Worm (Caenorhabditis elegans) whole organism, L4 larva: ENCODE results near the gene C52E2.4.

Experiments
- T20F7.1 ChIP-seq: fragments of 200-800 bp; sonication (Bioruptor generic); optimal IDR thresholded peaks from 2 replicates; lab custom pipeline; 2018; ENCODE audit warnings: mild to moderate bottlenecking, missing genetic modification characterization, missing compliant biosample characterization
- ZK546.5 ChIP-seq, 2 experiments: sonication (generic microtip); optimal IDR thresholded peaks; 2 replicates each; lab custom pipeline; 2017; ENCODE audit warnings: missing biosample characterization in 2 of 2, missing genetic modification characterization in 2 of 2
- aly-2 ChIP-seq: sonication (generic microtip); optimal IDR thresholded peaks from 2 replicates; lab custom pipeline; 2018; ENCODE audit warnings: missing biosample characterization, missing genetic modification characterization
- ama-1 ChIP-seq: fragments of 150-350 bp; optimal IDR thresholded peaks from 2 replicates; lab custom pipeline; 2014; ENCODE audit warnings: inconsistent platforms, mixed read lengths
- ctbp-1 ChIP-seq: fragments of 200-800 bp; sonication (Bioruptor generic); IDR thresholded peaks from 2 replicates; pipeline ENCODE4 v1.3.6; 2022; ENCODE audit warnings: missing genetic modification reagents, missing genetic modification characterization, missing compliant biosample characterization
- jun-1 ChIP-seq: fragments of 150-350 bp; optimal IDR thresholded peaks from 2 replicates; lab custom pipeline; 2014; ENCODE audit warnings: missing biosample characterization, missing genetic modification reagents, missing genetic modification characterization
- mdl-1 ChIP-seq, 2 experiments: fragments of 150-350 bp in 1 of 2; sonication (generic microtip) in 1 of 2; optimal IDR thresholded peaks; 2 replicates each; lab custom pipeline; 2014 to 2017; ENCODE audit warnings: missing biosample characterization in 2 of 2, missing genetic modification characterization in 2 of 2
- mdt-29 ChIP-seq: fragments of 200-800 bp; sonication (Bioruptor generic); IDR thresholded peaks from 2 replicates; pipeline ENCODE4 v1.3.6; 2022; ENCODE audit warnings: missing genetic modification reagents, missing genetic modification characterization, missing compliant biosample characterization
- nhr-76 ChIP-seq: fragments of 150-350 bp; optimal IDR thresholded peaks from 2 replicates; lab custom pipeline; 2014; ENCODE audit warnings: missing biosample characterization, missing genetic modification characterization
- pqm-1 ChIP-seq: sonication (generic microtip); optimal IDR thresholded peaks from 2 replicates; lab custom pipeline; 2017; ENCODE audit warnings: missing biosample characterization, missing genetic modification characterization
- skn-1 ChIP-seq: fragments of 150-350 bp; optimal IDR thresholded peaks from 2 replicates; lab custom pipeline; 2014; ENCODE audit warnings: missing biosample characterization, missing genetic modification characterization
- vab-7 ChIP-seq: fragments of 200-800 bp; sonication (Bioruptor generic); IDR thresholded peaks from 2 replicates; pipeline ENCODE4 v1.3.6; 2022; ENCODE audit warnings: missing genetic modification reagents, missing genetic modification characterization, missing compliant biosample characterization
- zag-1 ChIP-seq: fragments of 150-350 bp; optimal IDR thresholded peaks from 2 replicates; lab custom pipeline; 2014; ENCODE audit warnings: missing biosample characterization, missing genetic modification characterization
- ztf-11 ChIP-seq: fragments of 150-350 bp; optimal IDR thresholded peaks from 2 replicates; lab custom pipeline; 2014; ENCODE audit warnings: missing biosample characterization, missing genetic modification characterization

DNA sequence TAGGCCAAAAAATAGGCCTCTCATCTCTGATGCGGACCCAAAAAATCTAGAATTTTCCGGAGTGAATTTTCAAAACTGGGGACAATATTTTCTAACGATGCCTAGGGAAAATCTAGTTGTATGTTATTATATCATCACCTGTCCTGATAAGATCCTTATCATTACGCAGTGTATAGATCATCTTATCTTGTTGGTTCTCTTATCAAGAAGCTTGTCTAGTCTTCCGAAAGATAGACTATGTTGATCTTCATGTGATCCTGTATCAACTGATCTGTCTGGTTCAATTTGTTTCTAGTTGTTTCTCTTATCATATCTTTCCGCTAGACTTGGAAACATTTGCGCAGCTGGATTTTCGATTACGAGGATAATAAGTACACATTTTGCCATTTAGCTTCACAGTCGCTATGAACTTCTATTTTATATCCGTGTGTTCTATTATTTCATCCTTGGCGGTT, 7.9 kb downstream of the C52E2.4 start, which contains the start of gene C52E2.3:
- TF ChIP-seq ztf-11 (no peak), mdt-29 (GFP tag; lab: Robert Waterston, UW) (no peak), pqm-1 (no peak), zag-1 (tag; lab: Kevin White, UChicago) (no peak), aly-2 (tag; lab: Kevin White, UChicago) (no peak), nhr-76 (no peak), T20F7.1 (GFP tag; lab: Kevin White, UChicago) (no peak), ctbp-1 (GFP tag; lab: Robert Waterston, UW) (no peak), ZK546.5 (tag; optimal IDR thresholded peaks at IDR 0.05; lab: Kevin White, UChicago) (no peak), skn-1 (no peak), ama-1 (lab: Kevin White, UChicago) (no peak), jun-1 (tag; lab: Kevin White, UChicago) (no peak), mdl-1 (tag; optimal IDR thresholded peaks at IDR 0.05; lab: Kevin White, UChicago) (no peak), vab-7 (GFP tag; lab: Robert Waterston, UW) (no peak)
